Fruit fly (Drosophila melanogaster): Measurements from ENCODE around the gene CG13887.

The CG13887 gene

dm6 chr3L:819297-819886 is 18.3 kb upstream of the CG13887 start (continued):
- TF ChIP-seq CG12155 (GFP tag; optimal IDR thresholded peaks at IDR 0.05) = peak; percentile 82
- peak; percentile 8 for TF ChIP-seq CG17186 (GFP tag; optimal IDR thresholded peaks at IDR 0.05)
- TF ChIP-seq so (GFP tag; IDR thresholded peaks at IDR 0.05) = peak; percentile 94
- peak; percentile 80 for TF ChIP-seq CG7786 (GFP tag; optimal IDR thresholded peaks at IDR 0.05)
- peak; percentile 79 for TF ChIP-seq dm (GFP tag; optimal IDR thresholded peaks at IDR 0.05)
- peak; percentile 94 for TF ChIP-seq CG2199 (GFP tag; IDR thresholded peaks at IDR 0.05)
- peak; percentile 66 for TF ChIP-seq CG2202 (tag; optimal IDR thresholded peaks at IDR 0.05)
- TF ChIP-seq croc (GFP tag; conservative IDR thresholded peaks at IDR 0.05) = peak; percentile 73; the same call in 2 of the 3 replicates
- peak; percentile 26 for TF ChIP-seq slou (GFP tag; optimal IDR thresholded peaks at IDR 0.05)
- TF ChIP-seq yki (optimal IDR thresholded peaks at IDR 0.05) = no peak
- TF ChIP-seq mam (GFP tag; optimal IDR thresholded peaks at IDR 0.05) = peak; percentile 86
- peak; percentile 85 for TF ChIP-seq CG8924 (tag; optimal IDR thresholded peaks at IDR 0.05)
- peak; percentile 94 for TF ChIP-seq ranshi (GFP tag; IDR thresholded peaks at IDR 0.05)
- TF ChIP-seq CG12299 (tag; optimal IDR thresholded peaks at IDR 0.05) = peak; percentile 59
- TF ChIP-seq CG4424 (GFP tag; optimal IDR thresholded peaks at IDR 0.05) = peak; percentile 82
- peak; percentile 63 for TF ChIP-seq CG15011 (GFP tag; optimal IDR thresholded peaks at IDR 0.05)
- TF ChIP-seq CG15269 (tag; optimal IDR thresholded peaks at IDR 0.05) = peak; percentile 93
- TF ChIP-seq pan (optimal IDR thresholded peaks at IDR 0.05) = no peak
- TF ChIP-seq pan (GFP tag; optimal IDR thresholded peaks at IDR 0.05 in 1 of 2, IDR thresholded peaks at IDR 0.05 in 1 of 2) = peak in 1 of 2 experiments; percentile 95
- peak; percentile 77 for TF ChIP-seq CG10979 (tag; optimal IDR thresholded peaks at IDR 0.05)
- peak; percentile 16 for TF ChIP-seq trem (tag; optimal IDR thresholded peaks at IDR 0.05)
- TF ChIP-seq Dp (GFP tag; optimal IDR thresholded peaks at IDR 0.05) = no peak
- TF ChIP-seq CG12744 (GFP tag; optimal IDR thresholded peaks at IDR 0.05) = peak; percentile 74
- no peak for TF ChIP-seq CG7963 (GFP tag; IDR thresholded peaks at IDR 0.05; ENCODE audit: partially characterized antibody)
- TF ChIP-seq lov (optimal IDR thresholded peaks at IDR 0.05) = no peak
- peak; percentile 93 for TF ChIP-seq lov (GFP tag; IDR thresholded peaks at IDR 0.05)
- peak; percentile 96 for TF ChIP-seq otp (GFP tag; IDR thresholded peaks at IDR 0.05)
- peak; percentile 92 for TF ChIP-seq CG12071 (GFP tag; optimal IDR thresholded peaks at IDR 0.05)
- peak; percentile 94 for TF ChIP-seq sisA (GFP tag; IDR thresholded peaks at IDR 0.05)
- peak; percentile 56 for TF ChIP-seq CG7928 (GFP tag; optimal IDR thresholded peaks at IDR 0.05)
- no peak for TF ChIP-seq zen2 (GFP tag; IDR thresholded peaks at IDR 0.05; ENCODE audit: partially characterized antibody)
- TF ChIP-seq CG18599 (GFP tag; optimal IDR thresholded peaks at IDR 0.05) = peak; percentile 90
- TF ChIP-seq hbn (GFP tag; IDR thresholded peaks at IDR 0.05; ENCODE audit: partially characterized antibody) = no peak
- TF ChIP-seq da (GFP tag; optimal IDR thresholded peaks at IDR 0.05) = peak; percentile 69
- no peak for TF ChIP-seq Dfd (GFP tag; optimal IDR thresholded peaks at IDR 0.05)
- no peak for TF ChIP-seq ac (GFP tag; optimal IDR thresholded peaks at IDR 0.05)
- TF ChIP-seq D (optimal IDR thresholded peaks at IDR 0.05) = no peak
- peak; percentile 62 for TF ChIP-seq D (GFP tag; optimal IDR thresholded peaks at IDR 0.05)
- no peak for TF ChIP-seq Stat92E (GFP tag; optimal IDR thresholded peaks at IDR 0.05)
- peak; percentile 66 for TF ChIP-seq CG13123 (GFP tag; optimal IDR thresholded peaks at IDR 0.05)
- TF ChIP-seq zfh2 (GFP tag; optimal IDR thresholded peaks at IDR 0.05) = peak; percentile 83
- TF ChIP-seq jumu (GFP tag; optimal IDR thresholded peaks at IDR 0.05) = peak; percentile 88
- TF ChIP-seq CG31365 (tag; optimal IDR thresholded peaks at IDR 0.05) = peak; percentile 73
- TF ChIP-seq dan (GFP tag; IDR thresholded peaks at IDR 0.05) = peak; percentile 53; the same call in 1 of the 2 replicates
- peak; percentile 83 for TF ChIP-seq CG11560 (tag; IDR thresholded peaks at IDR 0.05)
- TF ChIP-seq CG8478 (optimal IDR thresholded peaks at IDR 0.05) = no peak
- TF ChIP-seq CG7745 (tag; optimal IDR thresholded peaks at IDR 0.05) = no peak
- TF ChIP-seq B-H2 (GFP tag; optimal IDR thresholded peaks at IDR 0.05) = peak; percentile 64
- TF ChIP-seq chm (GFP tag; IDR thresholded peaks at IDR 0.05) = peak; percentile 96
- peak; percentile 86 for TF ChIP-seq al (GFP tag; IDR thresholded peaks at IDR 0.05)
- peak; percentile 76 for TF ChIP-seq kah (GFP tag; optimal IDR thresholded peaks at IDR 0.05)
- peak; percentile 93 for TF ChIP-seq H2.0 (GFP tag; IDR thresholded peaks at IDR 0.05)
